Worm (Caenorhabditis elegans) whole organism, L1 larva: ENCODE data around the gene lron-1.
A peak's percentile ranks its signal among the peaks of the same experiment; 100 is the strongest.

ENCODE experiments used
- C34B4.2 ChIP-seq: sonication (generic microtip); optimal IDR thresholded peaks from 2 replicates; lab custom pipeline; 2017; ENCODE audit warnings: mild to moderate bottlenecking, missing genetic modification characterization, missing compliant biosample characterization
- F16B12.6 ChIP-seq: fragments of 150-350 bp; optimal IDR thresholded peaks from 2 replicates; lab custom pipeline; 2014; ENCODE audit warnings: missing biosample characterization, missing genetic modification characterization
- Y116A8C.19 ChIP-seq: sonication (generic microtip); optimal IDR thresholded peaks from 2 replicates; lab custom pipeline; 2016; ENCODE audit warnings: missing compliant biosample characterization, missing genetic modification characterization, borderline replicate concordance
- blmp-1 ChIP-seq: fragments of 150-350 bp; optimal IDR thresholded peaks from 2 replicates; lab custom pipeline; 2014; ENCODE audit warnings: missing biosample characterization, missing genetic modification characterization
- dsc-1 ChIP-seq: sonication (generic microtip); optimal IDR thresholded peaks from 2 replicates; lab custom pipeline; 2016; ENCODE audit warnings: mild to moderate bottlenecking, missing genetic modification characterization, missing compliant biosample characterization
- efl-1 ChIP-seq, 4 experiments: fragments of 150-350 bp; optimal IDR thresholded peaks in 3 of 4; peaks in 1 of 4; 1 replicate in 1 of 4; 2 replicates in 3 of 4; lab custom pipeline; 2014; ENCODE audit warnings: missing biosample characterization in 2 of 4, missing genetic modification characterization in 2 of 4, missing genetic modification reagents in 2 of 4
- efl-3 ChIP-seq: fragments of 200-800 bp; sonication (Bioruptor generic); optimal IDR thresholded peaks from 2 replicates; lab custom pipeline; 2018; ENCODE audit warnings: mild to moderate bottlenecking, missing genetic modification characterization, missing compliant biosample characterization
- egl-13 ChIP-seq: sonication (generic microtip); optimal IDR thresholded peaks from 2 replicates; lab custom pipeline; 2016; ENCODE audit warnings: missing genotype, missing genetic modification reagents, missing genetic modification characterization, missing compliant biosample characterization
- egl-27 ChIP-seq, 2 experiments: fragments of 150-350 bp in 1 of 2; sonication (generic microtip); optimal IDR thresholded peaks; 3 replicates each; lab custom pipeline; 2017 to 2018; ENCODE audit warnings: missing biosample characterization in 2 of 2, missing genetic modification characterization in 2 of 2, missing genetic modification reagents in 2 of 2
- fkh-10 ChIP-seq: sonication (generic microtip); optimal IDR thresholded peaks from 2 replicates; lab custom pipeline; 2017; ENCODE audit warnings: missing biosample characterization, missing genetic modification reagents, missing genetic modification characterization
- fkh-8 ChIP-seq: sonication (generic microtip); optimal IDR thresholded peaks from 2 replicates; lab custom pipeline; 2016; ENCODE audit warnings: mild to moderate bottlenecking, missing genetic modification characterization, missing compliant biosample characterization
- hlh-17 ChIP-seq: fragments of 200-800 bp; sonication (Bioruptor generic); optimal IDR thresholded peaks from 2 replicates; lab custom pipeline; 2018; ENCODE audit warnings: missing genetic modification characterization, mild to moderate bottlenecking, missing compliant biosample characterization, moderate library complexity, borderline replicate concordance
- hlh-4 ChIP-seq: sonication (generic microtip); optimal IDR thresholded peaks from 2 replicates; lab custom pipeline; 2016; ENCODE audit warnings: mild to moderate bottlenecking, missing genetic modification characterization, missing compliant biosample characterization
- hpl-2 ChIP-seq: fragments of 150-350 bp; optimal IDR thresholded peaks from 2 replicates; lab custom pipeline; 2014; ENCODE audit warnings: missing biosample characterization, missing genetic modification reagents, missing genetic modification characterization
- irx-1 ChIP-seq: sonication (generic microtip); optimal IDR thresholded peaks from 2 replicates; lab custom pipeline; 2016; ENCODE audit warnings: missing genetic modification characterization, missing compliant biosample characterization
- isw-1 ChIP-seq: fragments of 200-800 bp; sonication (Bioruptor generic); IDR thresholded peaks from 2 replicates; pipeline ENCODE4 v1.3.6; 2022; ENCODE audit warnings: missing genetic modification characterization, missing compliant biosample characterization
- jun-1 ChIP-seq: fragments of 150-350 bp; optimal IDR thresholded peaks from 2 replicates; lab custom pipeline; 2014; ENCODE audit warnings: missing biosample characterization, missing genetic modification reagents, missing genetic modification characterization
- lin-13 ChIP-seq: fragments of 150-350 bp; optimal IDR thresholded peaks from 2 replicates; lab custom pipeline; 2014; ENCODE audit warnings: missing biosample characterization, missing genetic modification reagents, missing genetic modification characterization
- lin-14 ChIP-seq: fragments of 200-800 bp; sonication (Bioruptor generic); optimal IDR thresholded peaks from 2 replicates; lab custom pipeline; 2018; ENCODE audit warnings: mild to moderate bottlenecking, missing genetic modification characterization, moderate library complexity, missing compliant biosample characterization
- lin-35 ChIP-seq, 2 experiments: fragments of 150-350 bp; optimal IDR thresholded peaks; 2 replicates each; lab custom pipeline; 2014; ENCODE audit warnings: missing biosample characterization in 2 of 2, missing genetic modification characterization in 2 of 2, missing genetic modification reagents in 2 of 2
- lin-39 ChIP-seq: fragments of 150-350 bp; optimal IDR thresholded peaks from 2 replicates; lab custom pipeline; 2014; ENCODE audit warnings: missing biosample characterization, missing genetic modification reagents, missing genetic modification characterization
- lsy-2 ChIP-seq, 2 experiments: fragments of 150-350 bp; optimal IDR thresholded peaks; 2 replicates each; lab custom pipeline; 2014; ENCODE audit warnings: missing biosample characterization in 2 of 2, missing genetic modification characterization in 2 of 2
- nhr-12 ChIP-seq: sonication (generic microtip); optimal IDR thresholded peaks from 2 replicates; lab custom pipeline; 2017; ENCODE audit warnings: missing biosample characterization, missing genetic modification characterization
- nhr-19 ChIP-seq: fragments of 200-800 bp; sonication (Bioruptor generic); conservative IDR thresholded peaks from 2 replicates; pipeline ENCODE4 v1.3.6; 2022; ENCODE audit warnings: missing genetic modification characterization, missing compliant biosample characterization
- nhr-20 ChIP-seq: sonication (generic microtip); optimal IDR thresholded peaks from 2 replicates; lab custom pipeline; 2016; ENCODE audit warnings: mild to moderate bottlenecking, missing genetic modification characterization, missing compliant biosample characterization
- nhr-237 ChIP-seq: fragments of 150-350 bp; optimal IDR thresholded peaks from 2 replicates; lab custom pipeline; 2014; ENCODE audit warnings: missing biosample characterization, missing genetic modification characterization
- nhr-71 ChIP-seq: sonication (generic microtip); optimal IDR thresholded peaks from 2 replicates; lab custom pipeline; 2016; ENCODE audit warnings: mild to moderate bottlenecking, missing genetic modification characterization, moderate library complexity, missing compliant biosample characterization
- nhr-77 ChIP-seq: fragments of 150-350 bp; optimal IDR thresholded peaks from 2 replicates; lab custom pipeline; 2014; ENCODE audit warnings: missing biosample characterization, missing genetic modification characterization
- nhr-85 ChIP-seq: sonication (generic microtip); peaks from one replicate; lab custom pipeline; 2016; ENCODE audit warnings: missing genetic modification characterization, inconsistent platforms, missing compliant biosample characterization
- pag-3 ChIP-seq: sonication (generic microtip); optimal IDR thresholded peaks from 2 replicates; lab custom pipeline; 2017; ENCODE audit warnings: missing genetic modification characterization, mild to moderate bottlenecking, missing compliant biosample characterization, antibody characterized with exemption, borderline replicate concordance; ENCODE audit not compliant: insufficient read depth
- rnt-1 ChIP-seq: sonication (generic microtip); optimal IDR thresholded peaks from 2 replicates; lab custom pipeline; 2016; ENCODE audit warnings: mild to moderate bottlenecking, missing genetic modification characterization, moderate library complexity, missing compliant biosample characterization
- skn-1 ChIP-seq: fragments of 150-350 bp; optimal IDR thresholded peaks from 2 replicates; lab custom pipeline; 2014; ENCODE audit warnings: missing biosample characterization, missing genetic modification characterization
- snpc-4 ChIP-seq: fragments of 150-350 bp; optimal IDR thresholded peaks from 2 replicates; lab custom pipeline; 2014; ENCODE audit warnings: missing biosample characterization, missing genetic modification characterization
- snu-23 ChIP-seq: sonication (generic microtip); optimal IDR thresholded peaks from 2 replicates; lab custom pipeline; 2016; ENCODE audit warnings: missing genetic modification characterization, missing compliant biosample characterization
- sox-4 ChIP-seq: sonication (generic microtip); optimal IDR thresholded peaks from 2 replicates; lab custom pipeline; 2016; ENCODE audit warnings: missing genetic modification characterization, missing compliant biosample characterization
- unc-130 ChIP-seq: fragments of 150-350 bp; optimal IDR thresholded peaks from 2 replicates; lab custom pipeline; 2017; ENCODE audit warnings: missing biosample characterization, missing genetic modification characterization, inconsistent platforms
- unc-86 ChIP-seq: sonication (generic microtip); optimal IDR thresholded peaks from 2 replicates; lab custom pipeline; 2016; ENCODE audit warnings: missing genetic modification characterization, missing compliant biosample characterization
- xbp-1 ChIP-seq: sonication (generic microtip); optimal IDR thresholded peaks from 2 replicates; lab custom pipeline; 2016; ENCODE audit warnings: missing genetic modification characterization, missing compliant biosample characterization
- ztf-11 ChIP-seq, 2 experiments: sonication (generic microtip); optimal IDR thresholded peaks; 2 replicates each; lab custom pipeline; 2016 to 2017; ENCODE audit warnings: missing genetic modification characterization in 2 of 2, missing biosample characterization in 1 of 2, missing compliant biosample characterization in 1 of 2
- ztf-4 ChIP-seq: fragments of 150-350 bp; optimal IDR thresholded peaks from 2 replicates; lab custom pipeline; 2014; ENCODE audit warnings: missing biosample characterization, missing genetic modification characterization

lron-1 gene

ce11 chrX:14562286-14563086 is 10.0 kb upstream of the lron-1 start (continued):
- peak; percentile 23 for TF ChIP-seq rnt-1 (tag; lab: Kevin White, UChicago)
- TF ChIP-seq F16B12.6 (tag; lab: Kevin White, UChicago) = no peak
- no peak for TF ChIP-seq egl-27 (tag; optimal IDR thresholded peaks at IDR 0.05; lab: Kevin White, UChicago)
- TF ChIP-seq lsy-2 (tag; optimal IDR thresholded peaks at IDR 0.05; lab: Kevin White, UChicago) = peak in 1 of 2 experiments; percentile 72
- TF ChIP-seq snu-23 (GFP tag; lab: Kevin White, UChicago) = peak; percentile 34
- peak; percentile 97 for TF ChIP-seq egl-13 (tag; lab: Kevin White, UChicago)
- peak; percentile 86 for TF ChIP-seq ztf-4 (tag; lab: Kevin White, UChicago)
- TF ChIP-seq skn-1 (tag; lab: Kevin White, UChicago) = no peak
- no peak for TF ChIP-seq efl-1 (optimal IDR thresholded peaks at IDR 0.05; lab: Kevin White, UChicago)
- no peak for TF ChIP-seq efl-1 (GFP tag; optimal IDR thresholded peaks at IDR 0.05 in 1 of 2; lab: Kevin White, UChicago)
- no peak for TF ChIP-seq jun-1 (tag; lab: Kevin White, UChicago)
- peak; percentile 68 for TF ChIP-seq nhr-19 (GFP tag; lab: Robert Waterston, UW)
- TF ChIP-seq lin-13 (GFP tag; lab: Kevin White, UChicago) = peak; percentile 67
- peak; percentile 34 for TF ChIP-seq nhr-77 (tag; lab: Kevin White, UChicago)
- TF ChIP-seq nhr-12 = no peak
- TF ChIP-seq sox-4 (tag; lab: Kevin White, UChicago) = peak; percentile 96
- no peak for TF ChIP-seq unc-130
- no peak for TF ChIP-seq nhr-237 (tag; lab: Kevin White, UChicago)
- TF ChIP-seq xbp-1 = peak; percentile 60
- TF ChIP-seq unc-86 (tag; lab: Kevin White, UChicago) = peak; percentile 81
- peak; percentile 86 for TF ChIP-seq dsc-1
- peak; percentile 70 for TF ChIP-seq nhr-20 (tag; lab: Kevin White, UChicago)
- TF ChIP-seq irx-1 (tag; lab: Kevin White, UChicago) = peak; percentile 39
- no peak for TF ChIP-seq hpl-2

ce11 chrX:14563818-14564217 is 8.7 kb upstream of the lron-1 start:
- TF ChIP-seq blmp-1 (peak; percentile 67), nhr-71 (tag; lab: Kevin White, UChicago) (peak; percentile 4), pag-3 (tag; lab: Kevin White, UChicago) (no peak), nhr-85 (tag; lab: Kevin White, UChicago) (peak; percentile 68)
- TF ChIP-seq, all 84 proteins: peak for 3

- TF ChIP-seq efl-1 (optimal IDR thresholded peaks at IDR 0.05; lab: Kevin White, UChicago) (no peak), efl-1 (GFP tag; optimal IDR thresholded peaks at IDR 0.05 in 1 of 2; lab: Kevin White, UChicago) (peak in 1 of 2 experiments; percentile 74), fkh-8 (peak; percentile 26), Y116A8C.19 (tag; lab: Kevin White, UChicago) (no peak), snpc-4 (no peak), nhr-19 (GFP tag; lab: Robert Waterston, UW) (0 out of 2 replicates have a peak, but pooled peaks have one; percentile 15), nhr-71 (tag; lab: Kevin White, UChicago) (peak; percentile 38)
Observed at ce11 chrX:14565245-14565644, 7.3 kb upstream of the lron-1 start.

- TF ChIP-seq nhr-71 (tag; lab: Kevin White, UChicago) (peak; percentile 77), lin-14 (GFP tag; lab: Kevin White, UChicago) (peak; percentile 71), lin-39 (tag; lab: Kevin White, UChicago) (peak; percentile 66), ztf-11 (tag; optimal IDR thresholded peaks at IDR 0.05; lab: Kevin White, UChicago) (no peak), nhr-237 (tag; lab: Kevin White, UChicago) (no peak), efl-3 (no peak), fkh-10 (no peak), snu-23 (GFP tag; lab: Kevin White, UChicago) (peak; percentile 41), nhr-85 (tag; lab: Kevin White, UChicago) (peak; percentile 68), fkh-8 (no peak), nhr-20 (tag; lab: Kevin White, UChicago) (peak; percentile 38), lin-35 (GFP tag; optimal IDR thresholded peaks at IDR 0.05; lab: Kevin White, UChicago) (no peak), isw-1 (GFP tag; lab: Robert Waterston, UW) (no peak), hlh-17 (no peak), rnt-1 (tag; lab: Kevin White, UChicago) (peak; percentile 76), nhr-19 (GFP tag; lab: Robert Waterston, UW) (peak; percentile 62), C34B4.2 (tag; lab: Kevin White, UChicago) (no peak), hlh-4 (tag; lab: Kevin White, UChicago) (no peak), snpc-4 (no peak), pag-3 (tag; lab: Kevin White, UChicago) (no peak), skn-1 (tag; lab: Kevin White, UChicago) (no peak)
Observed at ce11 chrX:14566047-14566446, 6.5 kb upstream of the lron-1 start.
